Worm (Caenorhabditis elegans) whole organism, L2 larva: ENCODE measurements around the gene F53F8.3.

ENCODE experiments used
- ZK546.5 ChIP-seq: sonication (generic microtip); optimal IDR thresholded peaks from 2 replicates; lab custom pipeline; 2017; ENCODE audit warnings: missing biosample characterization, missing genetic modification characterization
- egl-27 ChIP-seq: sonication (generic microtip); optimal IDR thresholded peaks from 3 replicates; lab custom pipeline; 2017; ENCODE audit warnings: missing biosample characterization, missing genetic modification reagents, missing genetic modification characterization
- fos-1 ChIP-seq: fragments of 150-350 bp; optimal IDR thresholded peaks from 2 replicates; lab custom pipeline; 2014; ENCODE audit warnings: missing biosample characterization, missing genetic modification characterization
- mdl-1 ChIP-seq, 2 experiments: fragments of 150-350 bp in 1 of 2; sonication (generic microtip) in 1 of 2; optimal IDR thresholded peaks; 2 replicates each; lab custom pipeline; 2017; ENCODE audit warnings: missing biosample characterization in 2 of 2, missing genetic modification characterization in 2 of 2
- nhr-23 ChIP-seq: fragments of 150-350 bp; optimal IDR thresholded peaks from 2 replicates; lab custom pipeline; 2014; ENCODE audit warnings: missing biosample characterization, missing genetic modification reagents, missing genetic modification characterization
- sma-9 ChIP-seq, 2 experiments: fragments of 150-350 bp in 1 of 2; sonication (generic microtip) in 1 of 2; optimal IDR thresholded peaks; 2 replicates each; lab custom pipeline; 2014 to 2016; ENCODE audit warnings: missing genetic modification characterization in 2 of 2, mild to moderate bottlenecking in 1 of 2, missing biosample characterization in 1 of 2, missing compliant biosample characterization in 1 of 2, missing genetic modification reagents in 1 of 2, moderate library complexity in 1 of 2

The F53F8.3 gene

ce11 chrV:20639294-20639693, 50.0 kb downstream of the F53F8.3 start, which contains the start of gene srxa-14:
Gene srxa-14, plus strand, starts transcription at chrV:20639594.
- TF ChIP-seq ZK546.5 (no peak), egl-27 (tag; lab: Kevin White, UChicago) (no peak), mdl-1 (tag; optimal IDR thresholded peaks at IDR 0.05; lab: Kevin White, UChicago) (no peak), nhr-23 (tag; lab: Kevin White, UChicago) (no peak), fos-1 (tag; lab: Kevin White, UChicago) (no peak), sma-9 (GFP tag; optimal IDR thresholded peaks at IDR 0.05; lab: Kevin White, UChicago) (no peak), sma-9 (tag; optimal IDR thresholded peaks at IDR 0.05; lab: Kevin White, UChicago) (no peak)
